Worm (Caenorhabditis elegans) whole organism, L2 larva: ENCODE measurements around the gene Y57A10C.9.

Experiments used
- C34F6.9 ChIP-seq: fragments of 150-350 bp; optimal IDR thresholded peaks from 2 replicates; lab custom pipeline; 2014; ENCODE audit warnings: missing biosample characterization, missing genetic modification characterization
- F13H6.1 ChIP-seq: sonication (generic microtip); optimal IDR thresholded peaks from 2 replicates; lab custom pipeline; 2016; ENCODE audit warnings: missing genetic modification characterization, missing compliant biosample characterization
- ZK546.5 ChIP-seq: sonication (generic microtip); optimal IDR thresholded peaks from 2 replicates; lab custom pipeline; 2017; ENCODE audit warnings: missing biosample characterization, missing genetic modification characterization
- alr-1 ChIP-seq: fragments of 150-350 bp; optimal IDR thresholded peaks from 2 replicates; lab custom pipeline; 2014; ENCODE audit warnings: missing biosample characterization, missing genetic modification characterization
- aly-2 ChIP-seq: fragments of 150-350 bp; optimal IDR thresholded peaks from 2 replicates; lab custom pipeline; 2014; ENCODE audit warnings: missing biosample characterization, missing genetic modification characterization
- blmp-1 ChIP-seq: sonication (generic microtip); optimal IDR thresholded peaks from 2 replicates; lab custom pipeline; 2017; ENCODE audit warnings: missing genetic modification characterization, mild to moderate bottlenecking, missing compliant biosample characterization, antibody characterized with exemption, moderate library complexity; ENCODE audit not compliant: insufficient read depth
- ceh-16 ChIP-seq: fragments of 150-350 bp; optimal IDR thresholded peaks from 2 replicates; lab custom pipeline; 2014; ENCODE audit warnings: missing biosample characterization, missing genetic modification characterization
- ceh-82 ChIP-seq: fragments of 150-350 bp; optimal IDR thresholded peaks from 2 replicates; lab custom pipeline; 2014; ENCODE audit warnings: missing biosample characterization, missing genetic modification characterization
- crh-2 ChIP-seq: sonication (generic microtip); optimal IDR thresholded peaks from 2 replicates; lab custom pipeline; 2017; ENCODE audit warnings: missing biosample characterization, missing genetic modification characterization
- dmd-4 ChIP-seq: sonication (generic microtip); optimal IDR thresholded peaks from 2 replicates; lab custom pipeline; 2017; ENCODE audit warnings: missing biosample characterization, missing genetic modification characterization
- egl-27 ChIP-seq: sonication (generic microtip); optimal IDR thresholded peaks from 3 replicates; lab custom pipeline; 2017; ENCODE audit warnings: missing biosample characterization, missing genetic modification reagents, missing genetic modification characterization
- elt-1 ChIP-seq: fragments of 150-350 bp; optimal IDR thresholded peaks from 2 replicates; lab custom pipeline; 2014; ENCODE audit warnings: missing biosample characterization, missing genetic modification characterization
- elt-3 ChIP-seq: sonication (generic microtip); optimal IDR thresholded peaks from 2 replicates; lab custom pipeline; 2017; ENCODE audit warnings: missing biosample characterization, missing genetic modification characterization
- fos-1 ChIP-seq: fragments of 150-350 bp; optimal IDR thresholded peaks from 2 replicates; lab custom pipeline; 2014; ENCODE audit warnings: missing biosample characterization, missing genetic modification characterization
- lin-11 ChIP-seq: fragments of 150-350 bp; sonication (generic microtip); optimal IDR thresholded peaks from 2 replicates; lab custom pipeline; 2014; ENCODE audit warnings: missing biosample characterization, missing genetic modification characterization, inconsistent platforms, mixed read lengths
- lin-13 ChIP-seq: fragments of 150-350 bp; optimal IDR thresholded peaks from 2 replicates; lab custom pipeline; 2014; ENCODE audit warnings: missing biosample characterization, missing genetic modification reagents, missing genetic modification characterization
- lsy-2 ChIP-seq, 2 experiments: fragments of 150-350 bp in 1 of 2; sonication (generic microtip) in 1 of 2; optimal IDR thresholded peaks; 2 replicates each; lab custom pipeline; 2014 to 2017; ENCODE audit warnings: missing biosample characterization in 2 of 2, missing genetic modification characterization in 2 of 2
- mab-5 ChIP-seq: fragments of 150-350 bp; optimal IDR thresholded peaks from 2 replicates; lab custom pipeline; 2014; ENCODE audit warnings: missing biosample characterization, missing genetic modification characterization
- mdl-1 ChIP-seq, 2 experiments: fragments of 150-350 bp in 1 of 2; sonication (generic microtip) in 1 of 2; optimal IDR thresholded peaks; 2 replicates each; lab custom pipeline; 2017; ENCODE audit warnings: missing biosample characterization in 2 of 2, missing genetic modification characterization in 2 of 2
- nhr-10 ChIP-seq: sonication (generic microtip); optimal IDR thresholded peaks from 2 replicates; lab custom pipeline; 2017; ENCODE audit warnings: missing biosample characterization, missing genetic modification characterization
- nhr-12 ChIP-seq: fragments of 150-350 bp; optimal IDR thresholded peaks from 2 replicates; lab custom pipeline; 2014; ENCODE audit warnings: missing biosample characterization, missing genetic modification characterization
- nhr-21 ChIP-seq: fragments of 150-350 bp; optimal IDR thresholded peaks from 2 replicates; lab custom pipeline; 2014; ENCODE audit warnings: missing biosample characterization, missing genetic modification characterization
- nhr-25 ChIP-seq: fragments of 150-350 bp; sonication (generic microtip); optimal IDR thresholded peaks from 3 replicates; lab custom pipeline; 2014; ENCODE audit warnings: missing biosample characterization, missing genetic modification characterization
- nhr-6 ChIP-seq: fragments of 150-350 bp; optimal IDR thresholded peaks from 2 replicates; lab custom pipeline; 2014; ENCODE audit warnings: missing biosample characterization, missing genetic modification characterization
- nhr-77 ChIP-seq: fragments of 150-350 bp; optimal IDR thresholded peaks from 2 replicates; lab custom pipeline; 2014; ENCODE audit warnings: missing biosample characterization, missing genetic modification characterization
- peb-1 ChIP-seq: fragments of 150-350 bp; optimal IDR thresholded peaks from 2 replicates; lab custom pipeline; 2014; ENCODE audit warnings: missing biosample characterization, missing genetic modification characterization
- sem-4 ChIP-seq: fragments of 150-350 bp; optimal IDR thresholded peaks from 2 replicates; lab custom pipeline; 2014; ENCODE audit warnings: missing biosample characterization, missing genetic modification reagents, missing genetic modification characterization
- skn-1 ChIP-seq: sonication (generic microtip); optimal IDR thresholded peaks from 2 replicates; lab custom pipeline; 2017; ENCODE audit warnings: missing biosample characterization, missing genetic modification characterization
- unc-39 ChIP-seq: fragments of 150-350 bp; optimal IDR thresholded peaks from 2 replicates; lab custom pipeline; 2014; ENCODE audit warnings: missing biosample characterization, missing genetic modification characterization
- unc-55 ChIP-seq: fragments of 150-350 bp; sonication (generic microtip); optimal IDR thresholded peaks from 3 replicates; lab custom pipeline; 2014; ENCODE audit warnings: missing biosample characterization, missing genetic modification reagents, missing genetic modification characterization
- unc-62 ChIP-seq: fragments of 150-350 bp; optimal IDR thresholded peaks from 2 replicates; lab custom pipeline; 2014; ENCODE audit warnings: missing biosample characterization, missing genetic modification reagents, missing genetic modification characterization
- zag-1 ChIP-seq: fragments of 150-350 bp; optimal IDR thresholded peaks from 2 replicates; lab custom pipeline; 2014; ENCODE audit warnings: missing biosample characterization, missing genetic modification characterization
- ztf-1 ChIP-seq: fragments of 200-800 bp; sonication (Bioruptor generic); conservative IDR thresholded peaks from 2 replicates; pipeline ENCODE4 v1.3.6; 2022; ENCODE audit warnings: missing genetic modification characterization, missing compliant biosample characterization

Y57A10C.9 gene

DNA sequence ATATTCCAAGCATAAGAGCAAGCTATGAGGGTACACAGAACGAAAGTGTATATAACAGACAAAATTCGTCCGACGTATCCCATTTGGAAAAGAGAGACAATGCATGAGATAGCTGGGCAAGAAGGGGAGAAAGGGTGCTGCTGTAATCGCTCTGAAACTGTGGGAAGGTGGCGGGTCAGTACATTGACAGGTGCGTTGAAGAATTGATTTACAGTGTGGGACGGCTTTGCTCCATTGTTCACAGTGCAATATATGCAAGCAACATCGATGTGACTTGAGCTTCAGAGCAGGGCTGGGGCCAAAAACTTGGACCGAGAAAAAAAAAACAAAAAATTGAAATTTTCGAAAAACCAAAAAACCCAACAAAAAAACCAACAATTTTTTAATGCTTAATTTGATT lies 28.2 kb downstream of the Y57A10C.9 start, which contains the start of gene F57G9.3:
Gene F57G9.3 (minus strand): TSS at position 101 of the 400 bp plus-strand sequence.
- TF ChIP-seq ceh-82 (tag; lab: Kevin White, UChicago) (no peak), unc-39 (tag; lab: Kevin White, UChicago) (no peak), ZK546.5 (tag; lab: Kevin White, UChicago) (no peak), aly-2 (tag; lab: Kevin White, UChicago) (no peak), lin-11 (tag; lab: Kevin White, UChicago) (no peak), dmd-4 (tag; lab: Kevin White, UChicago) (no peak)

DNA sequence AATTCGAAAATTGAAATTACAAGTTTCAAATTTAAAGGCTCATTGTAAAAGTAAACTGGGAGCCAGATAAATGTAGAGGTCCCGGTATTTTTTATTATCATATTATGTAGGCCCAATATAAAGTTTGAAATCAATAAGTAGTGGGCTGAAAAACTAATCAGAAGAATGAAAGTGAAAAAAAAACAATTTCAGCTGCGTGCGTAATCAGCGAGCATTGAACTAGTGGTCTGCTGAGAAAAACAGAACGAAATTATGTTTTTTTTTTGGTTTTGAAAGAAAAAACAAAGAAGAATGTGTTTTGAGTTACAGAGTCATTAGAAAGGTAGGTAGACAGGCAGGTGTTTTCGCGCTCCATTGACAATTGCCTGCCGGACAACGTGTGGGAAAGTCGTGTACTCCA lies 29.6 kb downstream of the Y57A10C.9 start, which contains the start of gene sre-31:
Gene sre-31 (minus strand): TSS at position 101 of the 400 bp plus-strand sequence.
- no peak for TF ChIP-seq mab-5
- no peak for TF ChIP-seq nhr-21 (tag; lab: Kevin White, UChicago)
- no peak for TF ChIP-seq alr-1 (tag; lab: Kevin White, UChicago)
- TF ChIP-seq zag-1, result no peak
- no peak for TF ChIP-seq F13H6.1
- TF ChIP-seq ceh-16, result no peak
- no peak for TF ChIP-seq C34F6.9 (tag; lab: Kevin White, UChicago)
- no peak for TF ChIP-seq fos-1 (tag; lab: Kevin White, UChicago)
- no peak for TF ChIP-seq lsy-2 (tag; optimal IDR thresholded peaks at IDR 0.05; lab: Kevin White, UChicago)
- TF ChIP-seq nhr-6, result no peak
- no peak for TF ChIP-seq egl-27 (tag; lab: Kevin White, UChicago)
- no peak for TF ChIP-seq crh-2 (tag; lab: Kevin White, UChicago)
- no peak for TF ChIP-seq mdl-1 (tag; optimal IDR thresholded peaks at IDR 0.05; lab: Kevin White, UChicago)
- TF ChIP-seq elt-3, result no peak
- TF ChIP-seq unc-62, result no peak
- no peak for TF ChIP-seq nhr-77 (tag; lab: Kevin White, UChicago)

DNA sequence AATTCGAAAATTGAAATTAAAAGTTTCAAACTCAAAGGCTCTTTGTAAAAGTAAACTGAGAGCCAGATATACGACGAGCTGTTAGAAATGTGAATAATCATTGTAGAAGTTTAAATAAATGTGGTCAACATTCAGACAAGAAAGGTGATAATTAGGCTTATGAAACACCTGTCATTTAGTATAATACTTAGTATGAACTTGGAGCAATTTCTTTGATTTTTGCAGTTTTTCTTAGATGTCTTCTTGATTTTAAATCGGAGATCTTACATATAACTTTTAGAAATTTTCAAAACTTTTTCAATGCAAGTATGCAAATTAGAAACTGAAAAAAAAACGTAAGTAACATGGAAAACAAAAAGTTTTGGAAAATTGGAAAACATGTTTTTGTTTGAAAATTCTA lies 31.9 kb downstream of the Y57A10C.9 start, which contains the start of gene sre-30:
Gene sre-30 (minus strand): TSS at position 101 of the 400 bp plus-strand sequence.
- TF ChIP-seq unc-62 (no peak), ceh-82 (tag; lab: Kevin White, UChicago) (no peak), alr-1 (tag; lab: Kevin White, UChicago) (no peak), lsy-2 (tag; optimal IDR thresholded peaks at IDR 0.05; lab: Kevin White, UChicago) (no peak), nhr-12 (tag; lab: Kevin White, UChicago) (no peak), skn-1 (tag; lab: Kevin White, UChicago) (no peak), ZK546.5 (tag; lab: Kevin White, UChicago) (no peak)

DNA sequence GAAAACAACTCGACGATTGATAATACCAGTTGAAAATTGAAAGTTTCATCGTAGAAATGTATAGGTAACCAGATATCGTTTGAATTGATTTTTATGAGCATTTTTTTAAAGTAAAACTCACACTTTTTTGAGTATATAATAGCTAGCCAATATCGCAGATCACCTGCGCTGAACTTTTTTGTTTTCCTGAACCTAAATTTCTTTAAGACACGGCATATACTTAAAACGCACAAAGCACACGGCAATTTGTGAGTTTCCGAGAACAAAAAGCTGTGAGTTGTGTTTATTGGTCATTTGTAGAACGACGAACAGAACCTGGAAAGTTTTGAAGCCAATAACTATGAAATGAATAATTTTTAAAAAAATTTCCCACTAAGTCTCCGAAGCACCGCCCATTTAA lies 36.5 kb downstream of the Y57A10C.9 start, which contains the start of gene sre-29:
Gene sre-29 (minus strand): TSS at position 101 of the 400 bp plus-strand sequence.
- no peak for TF ChIP-seq nhr-25
- no peak for TF ChIP-seq unc-62
- TF ChIP-seq elt-3, result no peak
- no peak for TF ChIP-seq blmp-1 (tag; lab: Kevin White, UChicago)
- no peak for TF ChIP-seq nhr-6
- TF ChIP-seq dmd-4 (tag; lab: Kevin White, UChicago), result no peak
- no peak for TF ChIP-seq lsy-2 (tag; optimal IDR thresholded peaks at IDR 0.05; lab: Kevin White, UChicago)
- TF ChIP-seq aly-2 (tag; lab: Kevin White, UChicago), result no peak
- no peak for TF ChIP-seq nhr-21 (tag; lab: Kevin White, UChicago)
- TF ChIP-seq mdl-1 (tag; optimal IDR thresholded peaks at IDR 0.05; lab: Kevin White, UChicago), result no peak
- TF ChIP-seq, all 48 proteins: peak for 0

DNA sequence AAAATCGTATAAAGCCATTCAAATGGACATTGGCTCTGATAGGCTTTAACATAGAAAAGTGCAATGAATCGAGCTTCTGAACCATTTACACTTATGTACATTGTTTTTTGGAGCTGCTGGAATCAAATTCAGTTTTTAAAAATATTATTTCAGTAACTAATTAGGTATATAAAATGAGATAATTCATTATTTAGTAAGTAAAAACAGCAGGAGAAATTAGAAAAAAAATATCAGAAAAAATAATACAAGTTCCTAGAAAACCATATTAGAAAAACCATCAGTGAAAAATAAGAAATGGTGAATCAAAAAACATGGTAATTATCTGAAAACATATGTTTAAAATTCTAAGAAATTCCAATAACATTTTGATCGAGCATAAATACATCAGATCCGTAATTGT lies 40.7 kb downstream of the Y57A10C.9 start, which contains the start of gene F57G9.7:
Gene F57G9.7 (minus strand): TSS at position 101 of the 400 bp plus-strand sequence.
- TF ChIP-seq unc-55 (GFP tag; lab: Kevin White, UChicago) (no peak), skn-1 (tag; lab: Kevin White, UChicago) (no peak), sem-4 (tag; lab: Kevin White, UChicago) (no peak), elt-1 (no peak), nhr-6 (no peak), nhr-25 (no peak), egl-27 (tag; lab: Kevin White, UChicago) (no peak), nhr-10 (tag; lab: Kevin White, UChicago) (no peak), dmd-4 (tag; lab: Kevin White, UChicago) (no peak), fos-1 (tag; lab: Kevin White, UChicago) (no peak), lsy-2 (tag; optimal IDR thresholded peaks at IDR 0.05; lab: Kevin White, UChicago) (no peak), lin-13 (GFP tag; lab: Kevin White, UChicago) (no peak), peb-1 (tag; lab: Kevin White, UChicago) (no peak), ztf-1 (GFP tag; lab: Robert Waterston, UW) (no peak), aly-2 (tag; lab: Kevin White, UChicago) (no peak)
